Fruit fly (Drosophila melanogaster) whole organism, embryonic: ENCODE measurements around the gene Neurl4.

ENCODE experiments used
- CG10267 ChIP-seq: fragments of 200-800 bp; sonication (Bioruptor generic); optimal IDR thresholded peaks from 2 replicates; lab custom pipeline; 2018; ENCODE audit warnings: missing biosample characterization, mild to moderate bottlenecking, missing genetic modification characterization, moderate library complexity
- CrebB ChIP-seq: fragments of 200-800 bp; sonication (Bioruptor generic); optimal IDR thresholded peaks from 3 replicates; lab custom pipeline; 2018; ENCODE audit warnings: missing biosample characterization, mild to moderate bottlenecking, missing genetic modification characterization
- MESR4 ChIP-seq: fragments of 200-800 bp; sonication (Bioruptor generic); optimal IDR thresholded peaks from 2 replicates; lab custom pipeline; 2018; ENCODE audit warnings: missing biosample characterization, mild to moderate bottlenecking, missing genetic modification characterization, moderate library complexity
- Ssrp ChIP-seq: fragments of 200-800 bp; sonication (Bioruptor generic); optimal IDR thresholded peaks from 2 replicates; lab custom pipeline; 2018; ENCODE audit warnings: missing biosample characterization, mild to moderate bottlenecking, missing genetic modification characterization, moderate library complexity
- wek ChIP-seq: fragments of 200-800 bp; sonication (Bioruptor generic); optimal IDR thresholded peaks from 3 replicates; lab custom pipeline; 2018; ENCODE audit warnings: missing biosample characterization, mild to moderate bottlenecking, missing genetic modification characterization, moderate library complexity

DNA sequence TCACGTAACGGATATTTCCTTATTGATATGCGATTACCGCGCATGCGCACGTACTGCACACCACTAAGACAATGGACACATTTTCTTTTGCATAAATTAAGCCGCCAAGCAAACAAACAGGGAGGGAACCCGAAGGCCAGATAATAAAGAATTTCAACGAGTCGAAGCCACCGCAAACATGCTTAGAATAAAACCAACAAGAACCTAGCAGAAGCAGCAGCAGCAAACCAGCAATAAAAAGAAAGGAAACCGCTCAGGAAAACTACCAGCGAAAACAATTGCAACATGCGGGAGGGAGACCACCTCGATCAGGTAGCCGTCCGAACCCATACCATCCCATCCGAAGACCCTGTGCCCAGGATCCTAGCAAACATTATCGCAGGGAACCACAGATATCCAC lies 26.9 kb upstream of the Neurl4 start:
- TF ChIP-seq wek (no peak), MESR4 (GFP tag; lab: Kevin White, UChicago) (no peak), Ssrp (no peak), CrebB (no peak), CG10267 (tag; lab: Kevin White, UChicago) (no peak)
